Worm (Caenorhabditis elegans) whole organism, early embryonic: ENCODE measurements around the gene Y38H6C.20.

ENCODE experiments used
- B0310.2 ChIP-seq: sonication (generic microtip); optimal IDR thresholded peaks from 2 replicates; lab custom pipeline; 2016; ENCODE audit warnings: mild to moderate bottlenecking, missing genetic modification characterization, missing compliant biosample characterization
- ama-1 ChIP-seq: fragments of 150-350 bp; optimal IDR thresholded peaks from 2 replicates; lab custom pipeline; 2014
- ceh-13 ChIP-seq: fragments of 200-800 bp; sonication (Bioruptor generic); optimal IDR thresholded peaks from 2 replicates; lab custom pipeline; 2018; ENCODE audit warnings: mild to moderate bottlenecking, missing genetic modification characterization, missing compliant biosample characterization
- flt-1 ChIP-seq: fragments of 200-800 bp; sonication (Bioruptor generic); IDR thresholded peaks from 2 replicates; pipeline ENCODE4 v1.3.6; 2022; ENCODE audit warnings: missing genetic modification characterization, missing compliant biosample characterization
- hmbx-1 ChIP-seq: sonication (generic microtip); optimal IDR thresholded peaks from 2 replicates; lab custom pipeline; 2016; ENCODE audit warnings: mild to moderate bottlenecking, missing genetic modification characterization, missing compliant biosample characterization
- pes-1 ChIP-seq: fragments of 200-800 bp; sonication (Bioruptor generic); IDR thresholded peaks from 2 replicates; pipeline ENCODE4 v1.3.6; 2022; ENCODE audit warnings: missing genetic modification reagents, missing genetic modification characterization, missing compliant biosample characterization
- tbx-37 ChIP-seq: fragments of 200-800 bp; sonication (Bioruptor generic); conservative IDR thresholded peaks from 2 replicates; pipeline ENCODE4 v1.3.6; 2022; ENCODE audit warnings: missing genetic modification reagents, missing genetic modification characterization, missing compliant biosample characterization
- tra-4 ChIP-seq: sonication (generic microtip); optimal IDR thresholded peaks from 2 replicates; lab custom pipeline; 2017; ENCODE audit warnings: missing genetic modification characterization, missing compliant biosample characterization

- no peak for TF ChIP-seq pes-1 (GFP tag; lab: Robert Waterston, UW)
- no peak for TF ChIP-seq ama-1
- TF ChIP-seq ceh-13 (GFP tag; lab: Kevin White, UChicago), result no peak
- no peak for TF ChIP-seq tra-4 (tag; lab: Kevin White, UChicago)
- TF ChIP-seq hmbx-1 (tag; lab: Kevin White, UChicago), result no peak
- TF ChIP-seq flt-1 (GFP tag; lab: Robert Waterston, UW), result no peak
- no peak for TF ChIP-seq B0310.2 (tag; lab: Kevin White, UChicago)
- TF ChIP-seq tbx-37 (GFP tag; lab: Robert Waterston, UW), result no peak
Measured at ce11 chrV:20561795-20562194, 10.8 kb upstream of the Y38H6C.20 start, which contains the start of gene F26F2.1.
